Worm (Caenorhabditis elegans): ENCODE data around the gene tap-1.

Gene tap-1

DNA sequence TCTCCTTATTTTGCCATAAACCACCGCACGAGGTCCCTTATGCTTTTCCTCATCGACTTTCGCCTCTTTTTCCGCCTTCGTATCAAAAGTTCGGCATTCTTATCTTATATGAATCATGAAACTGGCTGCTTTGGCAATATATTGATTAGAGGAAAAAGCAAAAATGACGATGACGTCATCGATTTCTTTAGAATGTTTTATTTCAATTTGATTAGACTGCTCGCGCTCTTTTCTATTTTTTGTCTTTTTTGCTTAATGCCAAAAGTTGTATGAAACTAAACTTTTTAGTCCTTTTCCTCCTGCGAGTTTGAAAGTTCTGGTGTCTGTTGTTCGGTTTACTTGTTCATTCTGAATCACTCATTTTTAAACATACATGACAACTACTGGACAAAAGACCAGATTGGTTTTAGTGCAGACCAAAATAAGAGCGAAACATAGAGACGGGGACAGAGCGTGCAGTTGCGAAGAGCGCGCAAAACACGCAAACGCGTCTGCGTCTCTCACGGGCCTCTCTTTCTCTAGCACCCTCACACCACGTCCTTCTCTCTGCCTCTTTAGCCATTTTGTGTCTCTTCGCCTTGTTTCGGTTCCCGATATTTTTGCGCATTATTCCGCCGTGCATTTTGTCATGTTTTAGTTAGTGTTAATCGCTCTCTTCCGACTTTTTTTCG lies 20.8 kb downstream of the tap-1 start:
- TF ChIP-seq ref-1 (GFP tag; conservative IDR thresholded peaks at IDR 0.05): no peak
- no peak for TF ChIP-seq ztf-29 (GFP tag; IDR thresholded peaks at IDR 0.05)
- TF ChIP-seq flt-1 (GFP tag; IDR thresholded peaks at IDR 0.05): peak; percentile 54; the same call in 1 of the 2 replicates
- peak; percentile 12; the same call in 1 of the 2 replicates for TF ChIP-seq ztf-23 (GFP tag; IDR thresholded peaks at IDR 0.05)
- TF ChIP-seq T22C8.4 (GFP tag; IDR thresholded peaks at IDR 0.05): 0 out of 2 replicates have a peak, but pooled peaks have one; percentile 9

DNA sequence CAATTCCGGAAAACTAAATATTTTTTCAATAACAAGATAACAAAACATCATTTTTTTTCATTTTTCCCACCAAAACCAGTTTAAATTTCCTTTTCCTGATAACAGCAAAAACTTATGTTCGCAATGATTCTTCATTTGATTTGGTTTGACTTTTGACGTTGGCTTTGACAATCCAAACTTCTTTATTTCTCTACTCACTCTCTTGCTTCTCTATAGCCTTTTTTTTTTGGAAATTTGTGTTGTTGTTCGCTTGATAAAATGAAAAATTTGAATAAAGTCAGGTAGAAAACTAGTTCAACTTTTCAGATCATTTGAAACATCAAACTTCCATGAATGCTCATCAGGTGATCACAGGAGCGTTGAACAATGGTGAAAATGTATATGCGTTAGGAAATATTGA lies 21.6 kb downstream of the tap-1 start, which contains the start of gene rbc-1:
rbc-1 (plus strand) TSS at position 301 of the 400 bp plus-strand sequence.
- no peak for TF ChIP-seq T22C8.4 (GFP tag; IDR thresholded peaks at IDR 0.05)
- TF ChIP-seq med-1 (GFP tag; optimal IDR thresholded peaks at IDR 0.05; ENCODE audit: insufficient read depth): no peak
- no peak for TF ChIP-seq tab-1 (GFP tag; IDR thresholded peaks at IDR 0.05)
- TF ChIP-seq ztf-23 (GFP tag; IDR thresholded peaks at IDR 0.05): no peak
- TF ChIP-seq ztf-29 (GFP tag; IDR thresholded peaks at IDR 0.05): no peak
- no peak for TF ChIP-seq klf-2 (GFP tag; conservative IDR thresholded peaks at IDR 0.05)

DNA sequence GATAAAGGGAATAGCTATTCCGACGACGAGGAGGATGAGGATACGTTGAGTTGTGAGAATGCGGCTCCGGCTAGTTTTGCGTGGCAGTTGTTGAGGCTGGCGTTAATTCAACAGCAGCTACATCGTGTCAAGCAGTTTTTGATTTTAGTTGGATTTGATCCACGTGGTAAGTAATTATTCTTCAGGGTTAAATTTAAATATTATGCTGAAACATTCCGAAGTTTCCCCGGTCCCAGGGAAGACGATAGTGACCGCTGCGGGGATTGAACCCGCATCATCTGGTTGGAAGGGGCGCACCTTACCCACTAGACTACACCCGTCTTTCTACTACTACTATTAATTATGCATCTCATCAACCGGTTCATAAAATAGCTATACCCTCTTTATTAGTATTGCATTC lies 31.8 kb downstream of the tap-1 start:
- no peak for TF ChIP-seq med-1 (GFP tag; optimal IDR thresholded peaks at IDR 0.05; ENCODE audit: insufficient read depth)
- TF ChIP-seq klf-2 (GFP tag; conservative IDR thresholded peaks at IDR 0.05): no peak
- TF ChIP-seq tab-1 (GFP tag; IDR thresholded peaks at IDR 0.05): no peak
- TF ChIP-seq cog-1 (tag; optimal IDR thresholded peaks at IDR 0.05): no peak
- TF ChIP-seq flt-1 (GFP tag; IDR thresholded peaks at IDR 0.05): no peak
- no peak for TF ChIP-seq T22C8.4 (GFP tag; IDR thresholded peaks at IDR 0.05)
- no peak for TF ChIP-seq ztf-23 (GFP tag; IDR thresholded peaks at IDR 0.05)
- TF ChIP-seq ztf-29 (GFP tag; IDR thresholded peaks at IDR 0.05): no peak
- TF ChIP-seq ref-1 (GFP tag; conservative IDR thresholded peaks at IDR 0.05): no peak

DNA sequence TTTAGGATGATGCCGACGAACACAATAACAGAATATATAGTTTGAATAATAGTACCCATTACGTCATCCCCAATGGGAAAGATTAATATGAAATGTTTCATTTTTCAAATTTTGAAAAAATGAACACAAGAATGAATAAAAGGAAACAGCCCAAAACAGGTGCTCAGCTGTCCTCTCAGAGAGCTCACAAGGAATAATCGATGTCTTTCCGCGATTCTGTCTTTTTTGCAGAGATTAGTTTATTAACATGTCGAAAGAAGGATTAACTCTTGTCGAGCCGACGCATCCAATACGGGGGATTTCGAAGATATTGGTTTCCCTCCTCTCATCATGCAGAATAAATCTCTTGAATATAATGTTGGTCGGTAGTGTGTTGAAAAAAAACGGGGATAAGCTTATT lies 39.4 kb downstream of the tap-1 start, which contains the start of gene F54E4.2:
F54E4.2 (minus strand) TSS at position 101 of the 400 bp plus-strand sequence.
- TF ChIP-seq cog-1 (tag; optimal IDR thresholded peaks at IDR 0.05) (no peak), ztf-23 (GFP tag; IDR thresholded peaks at IDR 0.05) (no peak), tab-1 (GFP tag; IDR thresholded peaks at IDR 0.05) (no peak), ztf-29 (GFP tag; IDR thresholded peaks at IDR 0.05) (no peak), med-1 (GFP tag; optimal IDR thresholded peaks at IDR 0.05; ENCODE audit: insufficient read depth) (no peak), ref-1 (GFP tag; conservative IDR thresholded peaks at IDR 0.05) (no peak), T22C8.4 (GFP tag; IDR thresholded peaks at IDR 0.05) (no peak), flt-1 (GFP tag; IDR thresholded peaks at IDR 0.05) (no peak), klf-2 (GFP tag; conservative IDR thresholded peaks at IDR 0.05) (no peak)

DNA sequence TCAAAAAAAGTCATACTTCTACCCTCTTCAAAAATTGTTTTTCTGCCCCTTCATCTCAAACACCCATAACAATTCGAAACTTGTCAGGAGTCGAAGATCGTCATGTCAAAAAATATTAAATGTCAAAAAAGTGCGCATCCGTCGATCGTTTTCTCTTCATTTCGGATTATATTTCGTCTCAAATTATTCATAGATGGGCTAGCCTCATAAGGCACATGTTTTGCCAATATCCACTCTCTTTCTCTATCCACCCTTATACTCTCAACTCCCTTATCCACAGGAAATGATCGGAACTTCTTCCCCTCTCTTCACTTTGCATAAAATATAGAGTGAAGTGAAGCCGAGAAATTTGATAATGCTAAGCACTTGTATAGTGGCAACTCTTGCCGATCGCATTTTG lies 44.3 kb downstream of the tap-1 start:
- TF ChIP-seq ref-1 (GFP tag; conservative IDR thresholded peaks at IDR 0.05) (no peak), tab-1 (GFP tag; IDR thresholded peaks at IDR 0.05) (no peak), klf-2 (GFP tag; conservative IDR thresholded peaks at IDR 0.05) (no peak), T22C8.4 (GFP tag; IDR thresholded peaks at IDR 0.05) (no peak), ztf-23 (GFP tag; IDR thresholded peaks at IDR 0.05) (no peak), flt-1 (GFP tag; IDR thresholded peaks at IDR 0.05) (no peak), med-1 (GFP tag; optimal IDR thresholded peaks at IDR 0.05; ENCODE audit: insufficient read depth) (no peak), cog-1 (tag; optimal IDR thresholded peaks at IDR 0.05) (no peak), ztf-29 (GFP tag; IDR thresholded peaks at IDR 0.05) (no peak)

DNA sequence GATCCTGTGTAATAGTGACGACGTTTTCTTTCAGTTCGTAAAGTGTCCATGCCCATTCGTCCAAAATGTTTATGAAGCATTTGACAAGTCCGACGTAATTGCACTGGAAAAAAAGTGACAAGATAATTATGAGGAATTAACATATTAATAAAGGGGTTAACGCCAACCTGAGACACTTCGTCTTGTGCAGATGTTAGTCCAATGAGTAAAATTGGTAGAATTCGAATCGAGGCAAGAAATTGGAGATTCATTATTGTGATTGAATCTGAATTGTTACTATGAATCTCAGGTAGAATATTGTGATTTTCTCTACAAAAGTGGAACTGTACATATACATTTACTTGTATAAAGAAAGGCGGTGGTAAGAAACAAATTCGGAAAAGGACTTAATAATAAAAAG lies 46.7 kb downstream of the tap-1 start, which contains the start of gene F54E4.3:
F54E4.3 (minus strand) TSS at position 265 of the 400 bp plus-strand sequence.
- TF ChIP-seq tab-1 (GFP tag; IDR thresholded peaks at IDR 0.05): no peak
- TF ChIP-seq T22C8.4 (GFP tag; IDR thresholded peaks at IDR 0.05): no peak
- no peak for TF ChIP-seq ref-1 (GFP tag; conservative IDR thresholded peaks at IDR 0.05)
- no peak for TF ChIP-seq flt-1 (GFP tag; IDR thresholded peaks at IDR 0.05)
- no peak for TF ChIP-seq cog-1 (tag; optimal IDR thresholded peaks at IDR 0.05)
- TF ChIP-seq ztf-29 (GFP tag; IDR thresholded peaks at IDR 0.05): no peak
- no peak for TF ChIP-seq med-1 (GFP tag; optimal IDR thresholded peaks at IDR 0.05; ENCODE audit: insufficient read depth)
- no peak for TF ChIP-seq klf-2 (GFP tag; conservative IDR thresholded peaks at IDR 0.05)
- no peak for TF ChIP-seq ztf-23 (GFP tag; IDR thresholded peaks at IDR 0.05)

ce11 chrX:14636712-14637111 lies 47.3 kb downstream of the tap-1 start:
- TF ChIP-seq tab-1 (GFP tag; IDR thresholded peaks at IDR 0.05): peak; percentile 67
- no peak for TF ChIP-seq klf-2 (GFP tag; conservative IDR thresholded peaks at IDR 0.05)
- no peak for TF ChIP-seq ztf-29 (GFP tag; IDR thresholded peaks at IDR 0.05)
- TF ChIP-seq flt-1 (GFP tag; IDR thresholded peaks at IDR 0.05): peak; percentile 36; the same call in 1 of the 2 replicates
- no peak for TF ChIP-seq cog-1 (tag; optimal IDR thresholded peaks at IDR 0.05)
- no peak for TF ChIP-seq med-1 (GFP tag; optimal IDR thresholded peaks at IDR 0.05; ENCODE audit: insufficient read depth)
- no peak for TF ChIP-seq ref-1 (GFP tag; conservative IDR thresholded peaks at IDR 0.05)
- TF ChIP-seq T22C8.4 (GFP tag; IDR thresholded peaks at IDR 0.05): no peak

- TF ChIP-seq flt-1 (GFP tag; IDR thresholded peaks at IDR 0.05): no peak
- no peak for TF ChIP-seq klf-2 (GFP tag; conservative IDR thresholded peaks at IDR 0.05)
- TF ChIP-seq T22C8.4 (GFP tag; IDR thresholded peaks at IDR 0.05): no peak
- no peak for TF ChIP-seq ref-1 (GFP tag; conservative IDR thresholded peaks at IDR 0.05)
- no peak for TF ChIP-seq ztf-23 (GFP tag; IDR thresholded peaks at IDR 0.05)
- no peak for TF ChIP-seq ztf-29 (GFP tag; IDR thresholded peaks at IDR 0.05)
- no peak for TF ChIP-seq cog-1 (tag; optimal IDR thresholded peaks at IDR 0.05)
These were observed 48.0 kb downstream of the tap-1 start for ce11 chrX:14637445-14637844.

ce11 chrX:14639941-14640340 lies 50.5 kb downstream of the tap-1 start:
- no peak for TF ChIP-seq ztf-29 (GFP tag; IDR thresholded peaks at IDR 0.05)
- TF ChIP-seq ztf-23 (GFP tag; IDR thresholded peaks at IDR 0.05): 0 out of 2 replicates have a peak, but pooled peaks have one; percentile 20
- TF ChIP-seq flt-1 (GFP tag; IDR thresholded peaks at IDR 0.05): no peak
- TF ChIP-seq tab-1 (GFP tag; IDR thresholded peaks at IDR 0.05): no peak
- TF ChIP-seq cog-1 (tag; optimal IDR thresholded peaks at IDR 0.05): no peak
- TF ChIP-seq klf-2 (GFP tag; conservative IDR thresholded peaks at IDR 0.05): no peak
- TF ChIP-seq med-1 (GFP tag; optimal IDR thresholded peaks at IDR 0.05; ENCODE audit: insufficient read depth): no peak

Measured in whole organism, midembryonic.